Fruit fly (Drosophila melanogaster): ENCODE measurements around the gene Sfp24Bb.

The Sfp24Bb gene

dm6 chr2L:3639924-3640323 lies 29.7 kb downstream of the Sfp24Bb start (continued):
- TF ChIP-seq dmrt11E (tag; optimal IDR thresholded peaks at IDR 0.05) (no peak), al (GFP tag; IDR thresholded peaks at IDR 0.05) (no peak), ranshi (GFP tag; IDR thresholded peaks at IDR 0.05) (no peak), grau (tag; optimal IDR thresholded peaks at IDR 0.05) (no peak), CG4617 (GFP tag; optimal IDR thresholded peaks at IDR 0.05; ENCODE audit: borderline replicate concordance) (no peak), wek (GFP tag; optimal IDR thresholded peaks at IDR 0.05) (no peak), Dp (GFP tag; optimal IDR thresholded peaks at IDR 0.05) (no peak), CG42726 (GFP tag; IDR thresholded peaks at IDR 0.05; ENCODE audit: partially characterized antibody) (no peak), lola (GFP tag; optimal IDR thresholded peaks at IDR 0.05) (no peak), CG15479 (GFP tag; optimal IDR thresholded peaks at IDR 0.05) (no peak), sr (GFP tag; IDR thresholded peaks at IDR 0.05) (peak; percentile 42; the same call in 1 of the 3 replicates), chif (GFP tag; optimal IDR thresholded peaks at IDR 0.05) (no peak), CG9727 (GFP tag; optimal IDR thresholded peaks at IDR 0.05) (no peak), Pdp1 (GFP tag; optimal IDR thresholded peaks at IDR 0.05) (peak in 1 of 2 experiments; percentile 73), Sox102F (GFP tag; optimal IDR thresholded peaks at IDR 0.05) (no peak), sug (tag; optimal IDR thresholded peaks at IDR 0.05) (peak; percentile 83), Deaf1 (tag; optimal IDR thresholded peaks at IDR 0.05) (peak; percentile 97), kah (GFP tag; optimal IDR thresholded peaks at IDR 0.05) (no peak), CG7839 (tag; optimal IDR thresholded peaks at IDR 0.05) (no peak), zfh2 (GFP tag; optimal IDR thresholded peaks at IDR 0.05) (no peak), Hmr (GFP tag; optimal IDR thresholded peaks at IDR 0.05) (no peak), abd-A (tag; optimal IDR thresholded peaks at IDR 0.05) (no peak), CG8924 (tag; optimal IDR thresholded peaks at IDR 0.05) (no peak), luna (GFP tag; optimal IDR thresholded peaks at IDR 0.05) (no peak), psq (GFP tag; optimal IDR thresholded peaks at IDR 0.05) (no peak), Dref (GFP tag; IDR thresholded peaks at IDR 0.05) (no peak), h (optimal IDR thresholded peaks at IDR 0.05) (no peak), CG17328 (GFP tag; IDR thresholded peaks at IDR 0.05) (no peak), sd (tag; optimal IDR thresholded peaks at IDR 0.05) (peak; percentile 29), CG10543 (GFP tag; optimal IDR thresholded peaks at IDR 0.05) (peak; percentile 90), CG3163 (GFP tag; optimal IDR thresholded peaks at IDR 0.05) (no peak), NC2α (GFP tag; optimal IDR thresholded peaks at IDR 0.05) (no peak), CG32532 (GFP tag; IDR thresholded peaks at IDR 0.05) (no peak), Rfx (GFP tag; IDR thresholded peaks at IDR 0.05) (no peak), Med (GFP tag) (peak; percentile 77), GATAe (GFP tag; conservative IDR thresholded peaks at IDR 0.05) (peak; percentile 80), CG3407 (GFP tag; optimal IDR thresholded peaks at IDR 0.05) (no peak), CG32767 (GFP tag; IDR thresholded peaks at IDR 0.05) (no peak), CG14050 (GFP tag; IDR thresholded peaks at IDR 0.05) (no peak), CHES-1-like (GFP tag; optimal IDR thresholded peaks at IDR 0.05) (no peak), CG8388 (GFP tag; optimal IDR thresholded peaks at IDR 0.05) (no peak), CG10147 (GFP tag; optimal IDR thresholded peaks at IDR 0.05) (no peak), crol (GFP tag; IDR thresholded peaks at IDR 0.05) (peak; percentile 84), CG8089 (GFP tag; optimal IDR thresholded peaks at IDR 0.05) (no peak), tll (GFP tag; optimal IDR thresholded peaks at IDR 0.05) (no peak), NFAT (GFP tag; IDR thresholded peaks at IDR 0.05) (no peak), emc (GFP tag; optimal IDR thresholded peaks at IDR 0.05) (no peak), Dip3 (GFP tag; optimal IDR thresholded peaks at IDR 0.05) (no peak), klu (GFP tag; IDR thresholded peaks at IDR 0.05) (no peak), mirr (GFP tag; optimal IDR thresholded peaks at IDR 0.05) (peak; percentile 39), grn (GFP tag; optimal IDR thresholded peaks at IDR 0.05) (peak; percentile 88)

Data from whole organism, embryonic.